Fruit fly (Drosophila melanogaster) whole organism, embryonic: Measurements from ENCODE around the gene CG10226.

Experiments
- ATbp ChIP-seq: fragments of 200-800 bp; sonication (Bioruptor generic); optimal IDR thresholded peaks from 2 replicates; lab custom pipeline; 2017; ENCODE audit warnings: missing biosample characterization, mild to moderate bottlenecking, missing genetic modification characterization, missing genetic modification reagents
- CG10431 ChIP-seq: fragments of 200-800 bp; sonication (Bioruptor generic); optimal IDR thresholded peaks from 3 replicates; lab custom pipeline; 2018; ENCODE audit warnings: missing biosample characterization, mild to moderate bottlenecking, missing genetic modification characterization
- CG11093 ChIP-seq: fragments of 200-800 bp; sonication (Bioruptor generic); IDR thresholded peaks from 3 replicates; pipeline ENCODE4 v1.3.6; 2022; ENCODE audit warnings: missing biosample characterization, missing genetic modification characterization
- CG11398 ChIP-seq: fragments of 200-800 bp; sonication (Bioruptor generic); optimal IDR thresholded peaks from 2 replicates; lab custom pipeline; 2016; ENCODE audit warnings: missing biosample characterization, missing genetic modification characterization
- CG11456 ChIP-seq: fragments of 200-800 bp; sonication (Bioruptor generic); IDR thresholded peaks from 3 replicates; pipeline ENCODE4 v1.3.6; 2022; ENCODE audit warnings: missing biosample characterization, missing genetic modification characterization
- CG15011 ChIP-seq: fragments of 200-800 bp; sonication (Bioruptor generic); optimal IDR thresholded peaks from 3 replicates; lab custom pipeline; 2018; ENCODE audit warnings: missing biosample characterization, mild to moderate bottlenecking, missing genetic modification characterization
- CG17802 ChIP-seq: fragments of 200-800 bp; sonication (Bioruptor generic); optimal IDR thresholded peaks from 2 replicates; lab custom pipeline; 2018; ENCODE audit warnings: missing biosample characterization, mild to moderate bottlenecking, missing genetic modification characterization, moderate library complexity
- CG18011 ChIP-seq: fragments of 200-800 bp; sonication (Bioruptor generic); optimal IDR thresholded peaks from 2 replicates; lab custom pipeline; 2017; ENCODE audit warnings: missing biosample characterization, missing genetic modification characterization, mild to moderate bottlenecking, moderate library complexity, missing genotype
- CG18262 ChIP-seq: fragments of 200-800 bp; optimal IDR thresholded peaks from 3 replicates; lab custom pipeline; 2019; ENCODE audit warnings: missing biosample characterization, mild to moderate bottlenecking, missing genetic modification characterization, moderate library complexity
- CG2129 ChIP-seq: fragments of 200-800 bp; sonication (Bioruptor generic); IDR thresholded peaks from 2 replicates; pipeline ENCODE4 v1.3.6; 2022; ENCODE audit warnings: missing biosample characterization, missing genetic modification characterization; ENCODE audit not compliant: partially characterized antibody
- CG3163 ChIP-seq: fragments of 200-800 bp; sonication (Bioruptor generic); optimal IDR thresholded peaks from 3 replicates; lab custom pipeline; 2016; ENCODE audit warnings: missing biosample characterization, missing genetic modification characterization
- CG42726 ChIP-seq: fragments of 200-800 bp; sonication (Bioruptor generic); IDR thresholded peaks from 2 replicates; pipeline ENCODE4 v1.3.6; 2022; ENCODE audit warnings: missing biosample characterization, missing genetic modification characterization; ENCODE audit not compliant: partially characterized antibody
- CG4328 ChIP-seq: fragments of 200-800 bp; sonication (Bioruptor generic); optimal IDR thresholded peaks from 3 replicates; lab custom pipeline; 2017; ENCODE audit warnings: missing biosample characterization, missing genetic modification reagents, missing genetic modification characterization
- CG43689 ChIP-seq: fragments of 200-800 bp; sonication (Bioruptor generic); IDR thresholded peaks from 2 replicates; pipeline ENCODE4 v1.3.6; 2022; ENCODE audit warnings: missing biosample characterization, missing genetic modification characterization
- CG4707 ChIP-seq: fragments of 200-800 bp; sonication (Bioruptor generic); optimal IDR thresholded peaks from 2 replicates; lab custom pipeline; 2018; ENCODE audit warnings: missing biosample characterization, mild to moderate bottlenecking, missing genetic modification characterization, moderate library complexity
- CG4854 ChIP-seq: fragments of 200-800 bp; sonication (Bioruptor generic); optimal IDR thresholded peaks from 2 replicates; lab custom pipeline; 2016; ENCODE audit warnings: missing biosample characterization, missing genetic modification characterization, inconsistent platforms
- CG6175 ChIP-seq: fragments of 200-800 bp; sonication (Bioruptor generic); IDR thresholded peaks from 3 replicates; pipeline ENCODE4 v1.3.6; 2022; ENCODE audit warnings: missing biosample characterization, missing genetic modification characterization
- CG8388 ChIP-seq: fragments of 200-800 bp; sonication (Bioruptor generic); optimal IDR thresholded peaks from 2 replicates; lab custom pipeline; 2019; ENCODE audit warnings: missing biosample characterization, mild to moderate bottlenecking, missing genetic modification characterization, moderate library complexity
- CG8765 ChIP-seq: fragments of 200-800 bp; sonication (Bioruptor generic); IDR thresholded peaks from 2 replicates; pipeline ENCODE4 v1.3.6; 2022; ENCODE audit warnings: missing biosample characterization, missing genetic modification characterization
- CG8944 ChIP-seq: fragments of 200-800 bp; sonication (Bioruptor generic); optimal IDR thresholded peaks from 3 replicates; lab custom pipeline; 2016; ENCODE audit warnings: missing biosample characterization, missing genetic modification characterization
- CG9609 ChIP-seq: fragments of 200-800 bp; sonication (Bioruptor generic); optimal IDR thresholded peaks from 3 replicates; lab custom pipeline; 2016; ENCODE audit warnings: missing biosample characterization, missing genetic modification characterization
- CG9932 ChIP-seq: fragments of 200-800 bp; sonication (Bioruptor generic); IDR thresholded peaks from 2 replicates; pipeline ENCODE4 v1.3.6; 2022; ENCODE audit warnings: missing biosample characterization, missing genetic modification characterization
- CoRest ChIP-seq: fragments of 200-800 bp; sonication (Bioruptor generic); optimal IDR thresholded peaks from 3 replicates; lab custom pipeline; 2018; ENCODE audit warnings: missing biosample characterization, mild to moderate bottlenecking, missing genetic modification characterization, moderate library complexity
- Deaf1 ChIP-seq: fragments of 200-800 bp; optimal IDR thresholded peaks from 3 replicates; lab custom pipeline; 2019; ENCODE audit warnings: missing biosample characterization, mild to moderate bottlenecking, missing genetic modification characterization, moderate library complexity
- Dfd ChIP-seq, 2 experiments: fragments of >200 bp; optimal IDR thresholded peaks; 2 replicates each; lab custom pipeline; 2017; ENCODE audit warnings: missing biosample characterization in 2 of 2, missing genetic modification characterization in 2 of 2
- Dip2 ChIP-seq: fragments of 200-800 bp; sonication (Bioruptor generic); IDR thresholded peaks from 2 replicates; pipeline ENCODE4 v1.3.6; 2022; ENCODE audit warnings: missing biosample characterization, missing genetic modification characterization
- Hr39 ChIP-seq: fragments of >200 bp; optimal IDR thresholded peaks from 2 replicates; lab custom pipeline; 2017
- Kr ChIP-seq: fragments of 200-800 bp; sonication (Bioruptor generic); optimal IDR thresholded peaks from 2 replicates; lab custom pipeline; 2017; ENCODE audit warnings: missing biosample characterization, mild to moderate bottlenecking, missing genetic modification characterization
- MESR4 ChIP-seq: fragments of 200-800 bp; sonication (Bioruptor generic); optimal IDR thresholded peaks from 2 replicates; lab custom pipeline; 2018; ENCODE audit warnings: missing biosample characterization, mild to moderate bottlenecking, missing genetic modification characterization, moderate library complexity
- Mrtf ChIP-seq: fragments of 200-800 bp; sonication (Bioruptor generic); IDR thresholded peaks from 3 replicates; pipeline ENCODE4 v1.3.6; 2022; ENCODE audit warnings: missing biosample characterization, missing genetic modification characterization
- NC2β ChIP-seq: fragments of 200-800 bp; sonication (Bioruptor generic); optimal IDR thresholded peaks from 2 replicates; lab custom pipeline; 2016; ENCODE audit warnings: missing biosample characterization, missing genetic modification characterization
- NFAT ChIP-seq: fragments of 200-800 bp; sonication (Bioruptor generic); IDR thresholded peaks from 2 replicates; pipeline ENCODE4 v1.3.6; 2022; ENCODE audit warnings: missing biosample characterization, missing genetic modification characterization
- NfI ChIP-seq: fragments of 200-800 bp; sonication (Bioruptor generic); optimal IDR thresholded peaks from 3 replicates; lab custom pipeline; 2018; ENCODE audit warnings: missing biosample characterization, mild to moderate bottlenecking, missing genetic modification characterization, moderate library complexity
- Rfx ChIP-seq: fragments of 200-800 bp; sonication (Bioruptor generic); IDR thresholded peaks from 2 replicates; pipeline ENCODE4 v1.3.6; 2022; ENCODE audit warnings: missing biosample characterization, missing genetic modification characterization
- Sin3A ChIP-seq: fragments of >200 bp; optimal IDR thresholded peaks from 2 replicates; lab custom pipeline; 2018
- abd-A ChIP-seq: fragments of 200-800 bp; sonication (Bioruptor generic); optimal IDR thresholded peaks from 3 replicates; lab custom pipeline; 2019; ENCODE audit warnings: missing biosample characterization, mild to moderate bottlenecking, missing genetic modification characterization, moderate library complexity
- bbx ChIP-seq: fragments of 200-800 bp; sonication (Bioruptor generic); IDR thresholded peaks from 2 replicates; pipeline ENCODE4 v1.3.6; 2022; ENCODE audit warnings: missing biosample characterization, missing genetic modification characterization; ENCODE audit not compliant: partially characterized antibody
- chm ChIP-seq: fragments of 200-800 bp; sonication (Bioruptor generic); IDR thresholded peaks from 2 replicates; pipeline ENCODE4 v1.3.6; 2022; ENCODE audit warnings: missing biosample characterization, missing genetic modification characterization
- crol ChIP-seq: fragments of 200-800 bp; sonication (Bioruptor generic); IDR thresholded peaks from 2 replicates; pipeline ENCODE4 v1.3.6; 2022; ENCODE audit warnings: missing biosample characterization, missing genetic modification characterization
- gsb ChIP-seq: fragments of 200-800 bp; sonication (Bioruptor generic); IDR thresholded peaks from 2 replicates; pipeline ENCODE4 v1.3.6; 2022; ENCODE audit warnings: missing biosample characterization, missing genetic modification characterization
- insv ChIP-seq, 2 experiments: fragments of 200-800 bp; sonication (Bioruptor generic); optimal IDR thresholded peaks; 3 replicates each; lab custom pipeline; 2016 to 2018; ENCODE audit warnings: missing biosample characterization in 2 of 2, missing genetic modification characterization in 2 of 2
- ken ChIP-seq: fragments of 200-800 bp; sonication (Bioruptor generic); IDR thresholded peaks from 3 replicates; pipeline ENCODE4 v1.3.6; 2022; ENCODE audit warnings: missing biosample characterization, missing genetic modification characterization
- kni ChIP-seq: fragments of 200-800 bp; sonication (Bioruptor generic); optimal IDR thresholded peaks from 3 replicates; lab custom pipeline; 2017; ENCODE audit warnings: mild to moderate bottlenecking, missing biosample characterization, missing genetic modification reagents, missing genetic modification characterization
- mam ChIP-seq: fragments of 200-800 bp; sonication (Bioruptor generic); optimal IDR thresholded peaks from 3 replicates; lab custom pipeline; 2016; ENCODE audit warnings: missing biosample characterization, missing genetic modification characterization
- nerfin-1 ChIP-seq: fragments of 200-800 bp; sonication (Bioruptor generic); optimal IDR thresholded peaks from 3 replicates; lab custom pipeline; 2019; ENCODE audit warnings: missing biosample characterization, mild to moderate bottlenecking, missing genetic modification characterization, moderate library complexity
- peb ChIP-seq: fragments of 200-800 bp; sonication (Bioruptor generic); IDR thresholded peaks from 2 replicates; pipeline ENCODE4 v1.3.6; 2022; ENCODE audit warnings: missing biosample characterization, missing genetic modification characterization
- sd ChIP-seq: fragments of 200-800 bp; sonication (Bioruptor generic); optimal IDR thresholded peaks from 3 replicates; lab custom pipeline; 2018; ENCODE audit warnings: missing biosample characterization, mild to moderate bottlenecking, missing genetic modification characterization, moderate library complexity
- sens ChIP-seq: fragments of 200-800 bp; sonication (Bioruptor generic); peaks from one replicate; lab custom pipeline; 2016; ENCODE audit warnings: missing biosample characterization, missing genetic modification characterization
- seq ChIP-seq: fragments of 200-800 bp; sonication (Bioruptor generic); IDR thresholded peaks from 2 replicates; pipeline ENCODE4 v1.3.6; 2022; ENCODE audit warnings: missing biosample characterization, missing genetic modification characterization
- sima ChIP-seq: fragments of 200-800 bp; sonication (Bioruptor generic); optimal IDR thresholded peaks from 2 replicates; lab custom pipeline; 2016; ENCODE audit warnings: missing biosample characterization, missing genetic modification characterization
- tna ChIP-seq: fragments of 200-800 bp; sonication (Bioruptor generic); IDR thresholded peaks from 2 replicates; pipeline ENCODE4 v1.3.6; 2022; ENCODE audit warnings: missing biosample characterization, missing genetic modification characterization; ENCODE audit not compliant: partially characterized antibody
- usp ChIP-seq: fragments of >200 bp; optimal IDR thresholded peaks from 2 replicates; lab custom pipeline; 2017; ENCODE audit warnings: missing biosample characterization, missing genetic modification characterization
- vvl ChIP-seq: fragments of 200-800 bp; sonication (Bioruptor generic); IDR thresholded peaks from 2 replicates; pipeline ENCODE4 v1.3.6; 2022; ENCODE audit warnings: missing biosample characterization, missing genetic modification characterization

The CG10226 gene

DNA sequence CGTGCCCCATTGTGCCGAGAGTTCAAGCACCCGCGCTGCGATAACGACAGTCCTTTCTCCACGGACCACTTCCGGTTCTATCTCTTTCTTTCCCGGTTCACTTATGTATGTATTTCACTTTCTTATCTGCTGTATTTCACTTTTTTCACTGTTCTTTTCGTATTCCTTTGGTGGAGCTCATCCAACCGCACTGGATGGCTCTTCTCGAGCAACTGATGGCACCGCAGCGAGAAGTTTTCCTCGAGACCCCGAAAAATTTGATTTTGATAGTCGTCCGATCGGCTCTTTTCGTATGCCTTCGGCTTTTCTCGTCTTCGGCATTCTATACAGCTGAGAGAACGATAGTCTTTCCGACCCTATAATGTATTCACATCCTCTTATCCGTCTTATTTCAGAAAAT lies 22.1 kb downstream of the CG10226 start, which contains the start of gene LanA (continued):
- peak; percentile 61 for TF ChIP-seq bbx (GFP tag; lab: Robert Waterston, UW)
- peak; percentile 7 for TF ChIP-seq CG4707 (GFP tag; lab: Kevin White, UChicago)
- TF ChIP-seq CG8944 (GFP tag; lab: Kevin White, UChicago) = no peak
- peak; percentile 82 for TF ChIP-seq chm (GFP tag; lab: Robert Waterston, UW)
- no peak for TF ChIP-seq CG18262 (tag; lab: Kevin White, UChicago)
- TF ChIP-seq CG11398 (GFP tag; lab: Kevin White, UChicago) = peak; percentile 47
- TF ChIP-seq peb (GFP tag; lab: Robert Waterston, UW) = no peak
- TF ChIP-seq NfI (GFP tag; lab: Kevin White, UChicago) = no peak
- no peak for TF ChIP-seq Kr (GFP tag; lab: Kevin White, UChicago)
- TF ChIP-seq sens (GFP tag; lab: Kevin White, UChicago) = peak; percentile 67
- TF ChIP-seq ken (GFP tag; lab: Robert Waterston, UW) = no peak
- TF ChIP-seq CG10431 (GFP tag; lab: Kevin White, UChicago) = peak; percentile 41
- TF ChIP-seq CG8765 (GFP tag; lab: Robert Waterston, UW) = no peak
- peak; percentile 27 for TF ChIP-seq CG3163
- TF ChIP-seq gsb (GFP tag; lab: Robert Waterston, UW) = no peak
- TF ChIP-seq CG2129 = no peak
- peak; percentile 30; the same call in 1 of the 2 replicates for TF ChIP-seq Rfx
- no peak for TF ChIP-seq CG11093 (GFP tag; lab: Robert Waterston, UW)
- no peak for TF ChIP-seq sima (GFP tag; lab: Kevin White, UChicago)
- TF ChIP-seq CoRest = no peak
- peak; percentile 19 for TF ChIP-seq sd (tag; lab: Kevin White, UChicago)
- TF ChIP-seq Sin3A (lab: Kevin White, UChicago) = no peak
- TF ChIP-seq CG42726 (GFP tag; lab: Robert Waterston, UW) = no peak
- TF ChIP-seq tna (GFP tag; lab: Robert Waterston, UW) = no peak
- TF ChIP-seq kni (GFP tag; lab: Kevin White, UChicago) = no peak
- TF ChIP-seq vvl = peak; percentile 18; the same call in 1 of the 2 replicates
- TF ChIP-seq usp (GFP tag; lab: Kevin White, UChicago) = no peak
- no peak for TF ChIP-seq Hr39 (lab: Kevin White, UChicago)
- TF ChIP-seq CG4854 (GFP tag; lab: Kevin White, UChicago) = no peak
- TF ChIP-seq nerfin-1 (tag; lab: Kevin White, UChicago) = no peak
- no peak for TF ChIP-seq CG4328 (GFP tag; lab: Kevin White, UChicago)
- TF ChIP-seq CG9609 (GFP tag; lab: Kevin White, UChicago) = no peak
- no peak for TF ChIP-seq CG11456
- TF ChIP-seq Deaf1 (tag; lab: Kevin White, UChicago) = peak; percentile 98
- TF ChIP-seq CG15011 (GFP tag; lab: Kevin White, UChicago) = no peak
- TF ChIP-seq Dip2 (GFP tag; lab: Robert Waterston, UW) = no peak
- no peak for TF ChIP-seq NC2β
- no peak for TF ChIP-seq seq (GFP tag; lab: Robert Waterston, UW)
- no peak for TF ChIP-seq abd-A (tag; lab: Kevin White, UChicago)
- TF ChIP-seq ATbp (GFP tag; lab: Kevin White, UChicago) = no peak
- no peak for TF ChIP-seq CG43689
- no peak for TF ChIP-seq Mrtf
- 0 out of 2 replicates have a peak, but pooled peaks have one; percentile 24 for TF ChIP-seq crol (GFP tag; lab: Robert Waterston, UW)
- no peak for TF ChIP-seq CG17802
- peak in 1 of 2 experiments; percentile 3 for TF ChIP-seq insv (GFP tag; optimal IDR thresholded peaks at IDR 0.05; lab: Kevin White, UChicago)
- no peak for TF ChIP-seq CG8388 (GFP tag; lab: Kevin White, UChicago)
- 0 out of 2 replicates have a peak, but pooled peaks have one; percentile 41 for TF ChIP-seq NFAT (GFP tag; lab: Robert Waterston, UW)
- no peak for TF ChIP-seq CG18011 (GFP tag; lab: Kevin White, UChicago)
- TF ChIP-seq CG6175 = 0 out of 3 replicates have a peak, but pooled peaks have one; percentile 8
- no peak for TF ChIP-seq CG9932 (GFP tag; lab: Robert Waterston, UW)
- TF ChIP-seq mam = no peak
- no peak for TF ChIP-seq Dfd (GFP tag; optimal IDR thresholded peaks at IDR 0.05; lab: Kevin White, UChicago)
- peak; percentile 24 for TF ChIP-seq MESR4 (GFP tag; lab: Kevin White, UChicago)
